Worm (Caenorhabditis elegans): Measurements from ENCODE around the gene F39F10.5.
A peak's percentile ranks its signal among the peaks of the same experiment; 100 is the strongest.

DNA sequence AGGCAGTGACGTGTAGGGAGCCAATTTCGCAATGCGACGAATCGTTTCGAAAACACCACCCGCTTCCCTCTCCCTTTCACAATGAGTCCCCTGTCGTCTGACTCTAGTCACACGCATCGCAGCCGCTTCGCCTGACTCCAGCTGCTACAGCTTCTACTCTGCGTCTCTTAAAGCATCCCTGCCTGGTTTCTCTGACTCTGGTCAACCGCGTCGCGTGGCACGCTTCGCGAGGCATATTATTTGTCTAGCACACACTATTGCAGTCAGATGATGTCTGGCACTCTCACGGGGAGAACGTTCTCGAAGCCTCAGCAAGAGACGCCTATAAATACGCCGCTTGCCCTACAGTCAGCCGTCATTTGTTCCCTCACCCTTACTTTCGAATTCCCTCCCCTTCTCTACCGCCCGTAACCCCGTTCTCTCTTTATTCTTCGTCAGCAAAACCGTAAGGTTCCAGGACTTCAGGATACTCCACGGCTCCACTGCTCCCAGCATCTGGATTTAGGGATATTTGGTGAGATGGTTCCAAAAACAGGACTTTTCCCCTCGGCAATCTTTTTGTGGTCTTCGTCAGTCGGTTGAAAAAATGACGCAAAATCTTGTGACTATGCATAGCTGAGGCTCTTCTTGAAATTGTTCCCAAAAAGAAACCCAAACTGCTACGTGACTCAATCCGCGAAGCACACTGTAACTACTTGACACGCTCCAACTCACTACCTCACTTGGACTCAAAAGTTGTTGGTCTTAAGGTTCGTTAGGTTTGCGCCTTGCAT, 16.2 kb upstream of the F39F10.5 start:
- peak; percentile 99 for TF ChIP-seq ama-1 (optimal IDR thresholded peaks at IDR 0.05)
- peak; percentile 50 for TF ChIP-seq tbx-37 (GFP tag; conservative IDR thresholded peaks at IDR 0.05)
- TF ChIP-seq scrt-1 (GFP tag; IDR thresholded peaks at IDR 0.05): 0 out of 2 replicates have a peak, but pooled peaks have one; percentile 64
